Fruit fly (Drosophila melanogaster) whole organism, pupa: ENCODE data around the gene CG17361.

Experiments
- CG10348 ChIP-seq: fragments of 200-800 bp; sonication (Bioruptor generic); IDR thresholded peaks from 2 replicates; pipeline ENCODE4 v1.3.6; 2022; ENCODE audit warnings: missing biosample characterization, missing genetic modification characterization
- CG12605 ChIP-seq: fragments of 200-800 bp; sonication (Bioruptor generic); IDR thresholded peaks from 2 replicates; pipeline ENCODE4 v1.3.6; 2022; ENCODE audit warnings: missing biosample characterization, missing genetic modification characterization
- CG13204 ChIP-seq: fragments of 200-800 bp; sonication (Bioruptor generic); optimal IDR thresholded peaks from 2 replicates; lab custom pipeline; 2018; ENCODE audit warnings: missing biosample characterization, mild to moderate bottlenecking, missing genetic modification characterization, moderate library complexity
- CG14655 ChIP-seq: fragments of 200-800 bp; sonication (Bioruptor generic); optimal IDR thresholded peaks from 3 replicates; lab custom pipeline; 2017; ENCODE audit warnings: mild to moderate bottlenecking, missing biosample characterization, missing genetic modification reagents, missing genetic modification characterization
- CG15710 ChIP-seq: fragments of 200-800 bp; sonication (Bioruptor generic); optimal IDR thresholded peaks from 2 replicates; lab custom pipeline; 2018; ENCODE audit warnings: missing biosample characterization, mild to moderate bottlenecking, missing genetic modification characterization, moderate library complexity
- CG17806 ChIP-seq: fragments of 200-800 bp; sonication (Bioruptor generic); optimal IDR thresholded peaks from 2 replicates; lab custom pipeline; 2018; ENCODE audit warnings: missing biosample characterization, mild to moderate bottlenecking, missing genetic modification characterization, moderate library complexity
- CG32121 ChIP-seq: fragments of 200-800 bp; sonication (Bioruptor generic); IDR thresholded peaks from 2 replicates; pipeline ENCODE4 v1.3.6; 2022; ENCODE audit warnings: missing biosample characterization, missing genetic modification characterization
- CG34367 ChIP-seq: fragments of 200-800 bp; sonication (Bioruptor generic); optimal IDR thresholded peaks from 2 replicates; lab custom pipeline; 2018; ENCODE audit warnings: missing biosample characterization, mild to moderate bottlenecking, missing genetic modification characterization
- CG4496 ChIP-seq: fragments of 200-800 bp; sonication (Bioruptor generic); IDR thresholded peaks from 3 replicates; pipeline ENCODE4 v1.3.6; 2022; ENCODE audit warnings: missing biosample characterization, missing genetic modification characterization
- CG8159 ChIP-seq: fragments of 200-800 bp; sonication (Bioruptor generic); optimal IDR thresholded peaks from 3 replicates; lab custom pipeline; 2018; ENCODE audit warnings: missing biosample characterization, mild to moderate bottlenecking, missing genetic modification characterization, moderate library complexity
- CG8301 ChIP-seq: fragments of 200-800 bp; sonication (Bioruptor generic); optimal IDR thresholded peaks from 2 replicates; lab custom pipeline; 2018; ENCODE audit warnings: missing biosample characterization, mild to moderate bottlenecking, missing genetic modification characterization
- CG9948 ChIP-seq: fragments of 200-800 bp; sonication (Bioruptor generic); optimal IDR thresholded peaks from 2 replicates; lab custom pipeline; 2018; ENCODE audit warnings: missing biosample characterization, mild to moderate bottlenecking, missing genetic modification characterization, moderate library complexity
- D1 ChIP-seq: fragments of 200-800 bp; sonication (Bioruptor generic); optimal IDR thresholded peaks from 2 replicates; lab custom pipeline; 2018; ENCODE audit warnings: missing biosample characterization, mild to moderate bottlenecking, missing genetic modification characterization, moderate library complexity
- EcR ChIP-seq: fragments of 200-800 bp; sonication (Bioruptor generic); optimal IDR thresholded peaks from 3 replicates; lab custom pipeline; 2019; ENCODE audit warnings: missing biosample characterization, missing genetic modification characterization, mild to moderate bottlenecking, moderate library complexity, missing genetic modification reagents
- Ets98B ChIP-seq: fragments of 200-800 bp; sonication (Bioruptor generic); IDR thresholded peaks from 2 replicates; pipeline ENCODE4 v1.3.6; 2022; ENCODE audit warnings: missing biosample characterization, missing genetic modification characterization
- Pif1A ChIP-seq: fragments of 200-800 bp; sonication (Bioruptor generic); optimal IDR thresholded peaks from 3 replicates; lab custom pipeline; 2016; ENCODE audit warnings: missing biosample characterization, missing genetic modification characterization
- Pif1B ChIP-seq: fragments of 200-800 bp; sonication (Bioruptor generic); optimal IDR thresholded peaks from 3 replicates; lab custom pipeline; 2016; ENCODE audit warnings: missing biosample characterization, missing genetic modification characterization
- Snoo ChIP-seq: fragments of 200-800 bp; sonication (Bioruptor generic); optimal IDR thresholded peaks from 3 replicates; lab custom pipeline; 2017; ENCODE audit warnings: missing biosample characterization, mild to moderate bottlenecking, missing genetic modification characterization, inconsistent platforms
- fd96Ca ChIP-seq: fragments of 200-800 bp; sonication (Bioruptor generic); IDR thresholded peaks from 3 replicates; pipeline ENCODE4 v1.3.6; 2022; ENCODE audit warnings: missing biosample characterization, missing genetic modification characterization
- gl ChIP-seq: fragments of 200-800 bp; sonication (Bioruptor generic); optimal IDR thresholded peaks from 2 replicates; lab custom pipeline; 2018; ENCODE audit warnings: missing biosample characterization, mild to moderate bottlenecking, missing genetic modification characterization
- rn ChIP-seq: fragments of 200-800 bp; sonication (Bioruptor generic); IDR thresholded peaks from 2 replicates; pipeline ENCODE4 v1.3.6; 2022; ENCODE audit warnings: missing biosample characterization, missing genetic modification characterization

CG17361 gene

DNA sequence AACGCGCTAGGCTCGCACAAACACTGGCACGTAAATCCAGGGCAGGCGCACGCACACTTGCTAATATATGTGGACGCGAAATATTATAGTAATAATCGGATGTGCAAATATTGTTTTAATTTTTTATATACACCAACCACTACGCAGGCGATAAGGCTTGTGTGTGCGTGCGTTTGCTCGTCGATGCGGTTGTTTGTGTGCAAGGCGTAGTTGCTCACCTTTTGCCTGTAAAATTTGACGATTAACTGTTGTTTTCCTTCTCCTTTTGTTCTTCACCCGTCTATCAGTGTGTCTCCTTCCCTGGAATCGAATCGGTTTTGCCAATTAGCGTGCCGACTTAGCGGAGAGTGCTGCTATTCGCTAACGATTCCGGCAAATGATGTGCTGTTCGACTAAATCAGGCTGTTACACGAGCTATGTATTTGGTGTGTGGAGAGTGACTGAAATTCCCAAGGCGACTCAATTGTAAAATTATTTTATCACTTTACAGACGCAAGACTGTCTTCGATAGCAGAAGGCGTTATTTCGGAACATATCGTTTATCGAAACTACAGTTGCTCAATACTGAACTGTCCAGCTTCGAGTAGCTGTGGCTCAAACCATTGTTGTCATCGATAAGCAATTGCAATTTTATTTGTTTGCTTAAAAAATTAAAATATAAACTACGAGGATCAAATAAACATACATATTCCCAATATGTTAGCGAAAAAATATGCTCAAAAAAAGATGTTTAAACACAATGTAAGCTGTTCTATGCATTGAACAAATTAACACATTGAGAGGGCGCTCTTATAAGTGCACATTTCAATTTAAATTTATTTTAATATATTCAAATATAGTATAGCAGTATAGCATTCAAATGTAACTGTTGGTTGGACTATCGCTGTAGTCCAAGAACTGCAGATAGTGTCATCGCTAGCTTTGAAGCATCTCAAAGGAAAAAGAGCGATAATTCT, 34.5 kb downstream of the CG17361 start, which contains the start of the genes CG6650 and endos:
TSS of gene CG6650 (plus strand) at position 280 of the 956 bp plus-strand sequence.
TSS of gene endos (minus strand) at position 536 of the 956 bp plus-strand sequence.
- TF ChIP-seq Snoo (peak; percentile 5), CG10348 (GFP tag; lab: Robert Waterston, UW) (no peak), CG8159 (tag; lab: Kevin White, UChicago) (peak; percentile 21), EcR (no peak), CG8301 (tag; lab: Kevin White, UChicago) (peak; percentile 47), CG14655 (peak; percentile 20), CG15710 (tag; lab: Kevin White, UChicago) (peak; percentile 40), CG4496 (GFP tag; lab: Robert Waterston, UW) (peak; percentile 51; the same call in 1 of the 3 replicates), fd96Ca (no peak), Ets98B (GFP tag; lab: Robert Waterston, UW) (0 out of 2 replicates have a peak, but pooled peaks have one; percentile 5), Pif1B (no peak), rn (GFP tag; lab: Robert Waterston, UW) (no peak), CG17806 (tag; lab: Kevin White, UChicago) (peak; percentile 5), CG9948 (tag; lab: Kevin White, UChicago) (peak; percentile 4), CG13204 (peak; percentile 25), CG12605 (no peak), D1 (tag; lab: Kevin White, UChicago) (no peak), Pif1A (GFP tag; lab: Kevin White, UChicago) (no peak), gl (tag; lab: Kevin White, UChicago) (peak; percentile 18), CG32121 (GFP tag; lab: Robert Waterston, UW) (peak; percentile 38; the same call in 1 of the 2 replicates), CG34367 (no peak)

dm6 chr3L:14034476-14034875, 37.5 kb downstream of the CG17361 start, which contains the start of gene CG6661:
CG6661 (plus strand) TSS chr3L:14034776.
- TF ChIP-seq CG4496 (GFP tag; lab: Robert Waterston, UW) = no peak
- no peak for TF ChIP-seq rn (GFP tag; lab: Robert Waterston, UW)
- no peak for TF ChIP-seq EcR
- TF ChIP-seq CG14655 = no peak
- TF ChIP-seq fd96Ca = no peak
- TF ChIP-seq CG10348 (GFP tag; lab: Robert Waterston, UW) = no peak
- no peak for TF ChIP-seq CG9948 (tag; lab: Kevin White, UChicago)
- no peak for TF ChIP-seq Snoo
- TF ChIP-seq CG13204 = no peak
- TF ChIP-seq gl (tag; lab: Kevin White, UChicago) = no peak
- no peak for TF ChIP-seq Ets98B (GFP tag; lab: Robert Waterston, UW)
- no peak for TF ChIP-seq CG34367
- no peak for TF ChIP-seq CG17806 (tag; lab: Kevin White, UChicago)
- TF ChIP-seq CG15710 (tag; lab: Kevin White, UChicago) = no peak
- TF ChIP-seq CG8159 (tag; lab: Kevin White, UChicago) = no peak
- TF ChIP-seq CG8301 (tag; lab: Kevin White, UChicago) = no peak
- TF ChIP-seq Pif1B = no peak
- TF ChIP-seq CG12605 = no peak
- no peak for TF ChIP-seq D1 (tag; lab: Kevin White, UChicago)

dm6 chr3L:14036867-14037313, 39.9 kb downstream of the CG17361 start, which contains the start of gene Hsp110:
Hsp110 (plus strand) TSS chr3L:14037019.
- TF ChIP-seq rn (GFP tag; lab: Robert Waterston, UW) (no peak), Ets98B (GFP tag; lab: Robert Waterston, UW) (peak; percentile 37; the same call in 1 of the 2 replicates), CG32121 (GFP tag; lab: Robert Waterston, UW) (no peak), CG17806 (tag; lab: Kevin White, UChicago) (no peak), CG13204 (no peak), CG12605 (no peak), Snoo (peak; percentile 14), EcR (peak; percentile 77), CG34367 (no peak), CG8159 (tag; lab: Kevin White, UChicago) (peak; percentile 12), CG15710 (tag; lab: Kevin White, UChicago) (no peak), CG4496 (GFP tag; lab: Robert Waterston, UW) (no peak), Pif1A (GFP tag; lab: Kevin White, UChicago) (no peak), CG9948 (tag; lab: Kevin White, UChicago) (no peak), CG10348 (GFP tag; lab: Robert Waterston, UW) (no peak), CG14655 (no peak), Pif1B (no peak), gl (tag; lab: Kevin White, UChicago) (no peak), fd96Ca (0 out of 3 replicates have a peak, but pooled peaks have one; percentile 24), D1 (tag; lab: Kevin White, UChicago) (no peak), CG8301 (tag; lab: Kevin White, UChicago) (peak; percentile 16)

- TF ChIP-seq D1 (tag; lab: Kevin White, UChicago) (no peak), CG13204 (no peak), CG9948 (tag; lab: Kevin White, UChicago) (no peak), CG15710 (tag; lab: Kevin White, UChicago) (no peak), CG14655 (no peak), CG10348 (GFP tag; lab: Robert Waterston, UW) (no peak), Pif1B (no peak), CG12605 (peak; percentile 50), CG17806 (tag; lab: Kevin White, UChicago) (no peak), Pif1A (GFP tag; lab: Kevin White, UChicago) (no peak), CG34367 (no peak), CG8159 (tag; lab: Kevin White, UChicago) (no peak), fd96Ca (0 out of 3 replicates have a peak, but pooled peaks have one; percentile 29), CG32121 (GFP tag; lab: Robert Waterston, UW) (no peak; the same call in 1 of the 2 replicates), EcR (peak; percentile 67), Ets98B (GFP tag; lab: Robert Waterston, UW) (peak; percentile 64), CG4496 (GFP tag; lab: Robert Waterston, UW) (peak; percentile 30; the same call in 1 of the 3 replicates), Snoo (peak; percentile 5), gl (tag; lab: Kevin White, UChicago) (no peak), CG8301 (tag; lab: Kevin White, UChicago) (no peak), rn (GFP tag; lab: Robert Waterston, UW) (no peak)
Observed at dm6 chr3L:14037655-14038644, 41.0 kb downstream of the CG17361 start.
